Worm (Caenorhabditis elegans) whole organism, young adult: ENCODE results near the gene Y42H9B.3.

Source experiments
- B0336.3 ChIP-seq: fragments of 200-800 bp; sonication (Bioruptor generic); IDR thresholded peaks from 2 replicates; pipeline ENCODE4 v1.3.6; 2022; ENCODE audit warnings: missing genetic modification characterization, missing compliant biosample characterization
- C17E4.6 ChIP-seq: fragments of 200-800 bp; sonication (Bioruptor generic); IDR thresholded peaks from 2 replicates; pipeline ENCODE4 v1.3.6; 2022; ENCODE audit warnings: missing genetic modification reagents, missing genetic modification characterization, missing compliant biosample characterization
- F33H1.4 ChIP-seq: fragments of 200-800 bp; sonication (Bioruptor generic); IDR thresholded peaks from 2 replicates; pipeline ENCODE4 v1.3.6; 2022; ENCODE audit warnings: missing genetic modification reagents, missing genetic modification characterization, missing compliant biosample characterization
- F55B11.4 ChIP-seq: sonication (generic microtip); optimal IDR thresholded peaks from 2 replicates; lab custom pipeline; 2016; ENCODE audit warnings: missing compliant biosample characterization, missing genetic modification characterization, borderline replicate concordance; ENCODE audit not compliant: insufficient read depth
- K11D2.4 ChIP-seq: fragments of 200-800 bp; sonication (Bioruptor generic); IDR thresholded peaks from 2 replicates; pipeline ENCODE4 v1.3.6; 2022; ENCODE audit warnings: missing genetic modification reagents, missing genetic modification characterization, missing compliant biosample characterization
- K12H6.12 ChIP-seq: fragments of 200-800 bp; sonication (Bioruptor generic); optimal IDR thresholded peaks from 2 replicates; lab custom pipeline; 2018; ENCODE audit warnings: mild to moderate bottlenecking, missing genetic modification characterization, missing compliant biosample characterization
- Y95B8A.8 ChIP-seq: fragments of 200-800 bp; sonication (Bioruptor generic); IDR thresholded peaks from 2 replicates; pipeline ENCODE4 v1.3.6; 2022; ENCODE audit warnings: missing genetic modification reagents, missing genetic modification characterization, missing compliant biosample characterization
- akir-1 ChIP-seq: fragments of 200-800 bp; sonication (Bioruptor generic); optimal IDR thresholded peaks from 2 replicates; lab custom pipeline; 2018; ENCODE audit warnings: mild to moderate bottlenecking, missing genetic modification characterization, moderate library complexity, missing compliant biosample characterization
- ama-1 ChIP-seq, 3 experiments: fragments of 150-350 bp in 1 of 3; sonication (generic microtip) in 2 of 3; optimal IDR thresholded peaks; 2 replicates each; lab custom pipeline; 2014 to 2018; ENCODE audit warnings: missing biosample characterization in 2 of 3, missing genetic modification characterization in 2 of 3, missing genetic modification reagents in 2 of 3
- aptf-3 ChIP-seq: fragments of 200-800 bp; sonication (Bioruptor generic); IDR thresholded peaks from 2 replicates; pipeline ENCODE4 v1.3.6; 2022; ENCODE audit warnings: missing genetic modification characterization, missing compliant biosample characterization
- attf-5 ChIP-seq: fragments of 200-800 bp; sonication (Bioruptor generic); optimal IDR thresholded peaks from 2 replicates; lab custom pipeline; 2018; ENCODE audit warnings: mild to moderate bottlenecking, missing genetic modification characterization, missing compliant biosample characterization
- bed-2 ChIP-seq: fragments of 200-800 bp; sonication (Bioruptor generic); IDR thresholded peaks from 2 replicates; pipeline ENCODE4 v1.3.6; 2022; ENCODE audit warnings: missing genetic modification reagents, missing genetic modification characterization, missing compliant biosample characterization
- ceh-100 ChIP-seq: fragments of 200-800 bp; sonication (Bioruptor generic); IDR thresholded peaks from 2 replicates; pipeline ENCODE4 v1.3.6; 2022; ENCODE audit warnings: missing genetic modification reagents, missing genetic modification characterization, missing compliant biosample characterization
- ceh-27 ChIP-seq: fragments of 200-800 bp; sonication (Bioruptor generic); optimal IDR thresholded peaks from 2 replicates; lab custom pipeline; 2018; ENCODE audit warnings: mild to moderate bottlenecking, missing genetic modification characterization, moderate library complexity, missing compliant biosample characterization
- ceh-91 ChIP-seq: fragments of 200-800 bp; sonication (Bioruptor generic); IDR thresholded peaks from 2 replicates; pipeline ENCODE4 v1.3.6; 2022; ENCODE audit warnings: missing genetic modification reagents, missing genetic modification characterization, missing compliant biosample characterization
- dpff-1 ChIP-seq: sonication (generic microtip); optimal IDR thresholded peaks from 2 replicates; lab custom pipeline; 2017; ENCODE audit warnings: mild to moderate bottlenecking, missing genetic modification characterization, missing compliant biosample characterization
- dpl-1 ChIP-seq: fragments of 150-350 bp; optimal IDR thresholded peaks from 2 replicates; lab custom pipeline; 2014; ENCODE audit warnings: missing biosample characterization, missing genetic modification reagents, missing genetic modification characterization
- egl-44 ChIP-seq: fragments of 200-800 bp; sonication (Bioruptor generic); IDR thresholded peaks from 2 replicates; pipeline ENCODE4 v1.3.6; 2022; ENCODE audit warnings: missing genetic modification reagents, missing genetic modification characterization, missing compliant biosample characterization
- ets-4 ChIP-seq: fragments of 200-800 bp; sonication (Bioruptor generic); optimal IDR thresholded peaks from 2 replicates; lab custom pipeline; 2018; ENCODE audit warnings: mild to moderate bottlenecking, missing genetic modification characterization, missing compliant biosample characterization
- him-1 ChIP-seq: sonication (generic microtip); optimal IDR thresholded peaks from 2 replicates; lab custom pipeline; 2016; ENCODE audit warnings: missing genotype, missing genetic modification reagents, missing genetic modification characterization, missing compliant biosample characterization
- hlh-12 ChIP-seq: sonication (generic microtip); optimal IDR thresholded peaks from 2 replicates; lab custom pipeline; 2016; ENCODE audit warnings: missing genetic modification characterization, missing compliant biosample characterization
- hmg-20 ChIP-seq: fragments of 200-800 bp; sonication (Bioruptor generic); IDR thresholded peaks from 2 replicates; pipeline ENCODE4 v1.3.6; 2022; ENCODE audit warnings: missing genetic modification reagents, missing genetic modification characterization, missing compliant biosample characterization
- hrde-1 ChIP-seq: sonication (generic microtip); optimal IDR thresholded peaks from 2 replicates; lab custom pipeline; 2016; ENCODE audit warnings: missing genetic modification characterization, mild to moderate bottlenecking, missing compliant biosample characterization, moderate library complexity, missing genotype, missing genetic modification reagents, borderline replicate concordance
- hsf-1 ChIP-seq: fragments of 200-800 bp; sonication (Bioruptor generic); IDR thresholded peaks from 2 replicates; pipeline ENCODE4 v1.3.6; 2022; ENCODE audit warnings: missing genetic modification reagents, missing genetic modification characterization, missing compliant biosample characterization
- lin-54 ChIP-seq: fragments of 200-800 bp; sonication (Bioruptor generic); optimal IDR thresholded peaks from 2 replicates; lab custom pipeline; 2018; ENCODE audit warnings: mild to moderate bottlenecking, missing genetic modification characterization, missing compliant biosample characterization
- madf-10 ChIP-seq: sonication (generic microtip); optimal IDR thresholded peaks from 2 replicates; lab custom pipeline; 2016; ENCODE audit warnings: mild to moderate bottlenecking, missing genetic modification characterization, missing compliant biosample characterization
- madf-6 ChIP-seq: fragments of 200-800 bp; sonication (Bioruptor generic); IDR thresholded peaks from 2 replicates; pipeline ENCODE4 v1.3.6; 2022; ENCODE audit warnings: missing genetic modification reagents, missing genetic modification characterization, missing compliant biosample characterization
- madf-8 ChIP-seq: fragments of 200-800 bp; sonication (Bioruptor generic); conservative IDR thresholded peaks from 2 replicates; pipeline ENCODE4 v1.3.6; 2022; ENCODE audit warnings: missing genetic modification reagents, missing genetic modification characterization, missing compliant biosample characterization
- mes-4 ChIP-seq: sonication (generic microtip); optimal IDR thresholded peaks from 2 replicates; lab custom pipeline; 2016; ENCODE audit warnings: missing genotype, missing genetic modification characterization, missing compliant biosample characterization
- nfyb-1 ChIP-seq: fragments of 200-800 bp; sonication (Bioruptor generic); IDR thresholded peaks from 2 replicates; pipeline ENCODE4 v1.3.6; 2022; ENCODE audit warnings: missing genetic modification reagents, missing genetic modification characterization, missing compliant biosample characterization
- pbrm-1 ChIP-seq: fragments of 200-800 bp; sonication (Bioruptor generic); IDR thresholded peaks from 2 replicates; pipeline ENCODE4 v1.3.6; 2022; ENCODE audit warnings: missing genetic modification reagents, missing genetic modification characterization, missing compliant biosample characterization
- rcor-1 ChIP-seq: fragments of 200-800 bp; sonication (Bioruptor generic); IDR thresholded peaks from 2 replicates; pipeline ENCODE4 v1.3.6; 2022; ENCODE audit warnings: missing genetic modification reagents, missing genetic modification characterization, missing compliant biosample characterization
- rec-8 ChIP-seq, 2 experiments: sonication (generic microtip); optimal IDR thresholded peaks; 2 replicates each; lab custom pipeline; 2016; ENCODE audit warnings: mild to moderate bottlenecking in 2 of 2, missing genetic modification characterization in 2 of 2, missing genetic modification reagents in 2 of 2, missing genotype in 2 of 2, missing biosample characterization in 1 of 2, missing compliant biosample characterization in 1 of 2, moderate library complexity in 1 of 2
- repo-1 ChIP-seq: sonication (generic microtip); optimal IDR thresholded peaks from 2 replicates; lab custom pipeline; 2017; ENCODE audit warnings: mild to moderate bottlenecking, missing genetic modification characterization, missing compliant biosample characterization
- sea-2 ChIP-seq: fragments of 200-800 bp; sonication (Bioruptor generic); IDR thresholded peaks from 2 replicates; pipeline ENCODE4 v1.3.6; 2022; ENCODE audit warnings: missing genetic modification characterization, missing compliant biosample characterization
- tbp1 ChIP-seq: fragments of 200-800 bp; sonication (Bioruptor generic); optimal IDR thresholded peaks from 2 replicates; lab custom pipeline; 2018; ENCODE audit warnings: mild to moderate bottlenecking, missing genetic modification characterization, missing compliant biosample characterization
- ztf-22 ChIP-seq: fragments of 200-800 bp; sonication (Bioruptor generic); optimal IDR thresholded peaks from 2 replicates; lab custom pipeline; 2018; ENCODE audit warnings: mild to moderate bottlenecking, missing genetic modification characterization, moderate library complexity, missing compliant biosample characterization
- ztf-28 ChIP-seq: fragments of 200-800 bp; sonication (Bioruptor generic); IDR thresholded peaks from 2 replicates; pipeline ENCODE4 v1.3.6; 2022; ENCODE audit warnings: missing genetic modification reagents, missing genetic modification characterization, missing compliant biosample characterization

The Y42H9B.3 gene

DNA sequence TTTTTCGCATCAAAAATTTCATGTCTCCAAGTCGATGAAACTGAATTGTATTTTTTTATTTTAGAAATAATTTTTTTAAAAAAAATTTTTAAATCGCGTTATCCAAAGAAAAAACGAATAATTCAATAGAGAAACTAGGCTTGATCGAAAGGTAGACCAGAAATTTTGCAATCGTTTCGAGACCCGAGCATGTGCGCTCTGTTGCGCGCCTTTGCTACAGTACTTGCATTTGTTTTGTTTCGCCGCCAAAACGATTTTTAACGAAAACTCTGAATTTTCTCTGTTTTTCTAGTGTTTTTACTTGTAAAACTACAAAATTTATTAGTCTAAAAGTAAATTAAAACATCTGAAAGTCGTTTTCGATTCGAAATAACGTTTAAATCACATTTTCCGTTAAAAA, 49.0 kb upstream of the Y42H9B.3 start (continued):
- TF ChIP-seq rcor-1 (GFP tag; lab: Robert Waterston, UW) (peak; percentile 42; the same call in 1 of the 2 replicates), hmg-20 (GFP tag; lab: Robert Waterston, UW) (no peak), C17E4.6 (GFP tag; lab: Robert Waterston, UW) (no peak), dpl-1 (GFP tag; lab: Kevin White, UChicago) (peak; percentile 55), madf-8 (GFP tag; lab: Robert Waterston, UW) (peak; percentile 93), F33H1.4 (GFP tag; lab: Robert Waterston, UW) (peak; percentile 94), repo-1 (tag; lab: Kevin White, UChicago) (no peak), dpff-1 (no peak), K11D2.4 (GFP tag; lab: Robert Waterston, UW) (no peak), rec-8 (tag; optimal IDR thresholded peaks at IDR 0.05; lab: Kevin White, UChicago) (no peak), ceh-91 (GFP tag; lab: Robert Waterston, UW) (peak; percentile 78), F55B11.4 (tag; lab: Kevin White, UChicago) (no peak), him-1 (tag; lab: Kevin White, UChicago) (no peak), madf-10 (tag; lab: Kevin White, UChicago) (no peak), egl-44 (GFP tag; lab: Robert Waterston, UW) (no peak), hsf-1 (GFP tag; lab: Robert Waterston, UW) (no peak), nfyb-1 (GFP tag; lab: Robert Waterston, UW) (no peak), ceh-27 (GFP tag; lab: Kevin White, UChicago) (no peak), ceh-100 (GFP tag; lab: Robert Waterston, UW) (no peak)

DNA sequence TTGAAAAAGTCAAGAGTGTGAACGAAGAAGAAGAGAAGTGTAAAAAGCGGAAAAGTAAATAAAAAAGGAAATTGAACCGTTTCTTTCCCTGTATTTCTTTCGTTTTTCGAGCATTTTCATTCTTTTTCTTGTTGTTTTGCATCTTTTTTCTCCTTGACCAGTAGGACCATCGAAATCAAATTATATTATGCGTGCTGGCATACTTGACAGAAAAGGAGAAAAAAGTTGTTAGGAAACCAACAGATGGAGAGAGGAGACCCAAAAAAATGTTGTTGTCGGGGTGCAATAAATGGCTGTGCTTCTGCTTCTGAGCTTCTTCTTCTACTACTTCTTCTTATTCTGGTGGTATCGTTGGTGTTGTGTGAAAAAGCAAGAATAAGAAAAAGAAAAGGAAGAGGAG, 41.7 kb upstream of the Y42H9B.3 start:
- no peak for TF ChIP-seq mes-4 (tag; lab: Kevin White, UChicago)
- TF ChIP-seq ztf-22, result no peak
- TF ChIP-seq hlh-12, result no peak
- TF ChIP-seq, all 124 proteins: peak for 0

DNA sequence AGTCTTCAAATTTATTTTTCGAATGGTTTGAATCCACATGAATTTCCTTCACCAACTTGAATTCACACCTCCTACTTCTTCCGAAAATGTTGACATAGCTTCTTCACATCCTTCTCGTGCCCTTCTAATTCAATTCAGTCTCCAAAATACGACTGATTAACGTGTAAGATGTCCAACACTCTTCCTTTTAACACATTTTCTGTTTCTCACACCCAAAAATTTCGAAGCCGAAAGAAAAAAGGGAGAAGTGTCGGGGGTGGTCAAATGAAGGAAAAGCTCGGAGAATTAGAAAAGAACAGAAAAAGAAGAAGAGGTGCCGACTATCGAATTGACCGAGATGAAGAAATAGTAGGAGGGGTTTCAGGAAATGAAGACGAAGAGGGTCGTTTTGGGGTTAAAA, 40.5 kb upstream of the Y42H9B.3 start:
- TF ChIP-seq pbrm-1 (GFP tag; lab: Robert Waterston, UW), result no peak
- no peak for TF ChIP-seq sea-2
- no peak for TF ChIP-seq tbp1 (GFP tag; lab: Kevin White, UChicago)
- TF ChIP-seq dpl-1 (GFP tag; lab: Kevin White, UChicago), result no peak
- TF ChIP-seq attf-5 (GFP tag; lab: Kevin White, UChicago), result no peak
- no peak for TF ChIP-seq ets-4 (GFP tag; lab: Kevin White, UChicago)
- TF ChIP-seq K12H6.12 (tag; lab: Kevin White, UChicago), result no peak
- no peak for TF ChIP-seq ama-1 (optimal IDR thresholded peaks at IDR 0.05; lab: Kevin White, UChicago)
- TF ChIP-seq ama-1 (GFP tag; optimal IDR thresholded peaks at IDR 0.05; lab: Kevin White, UChicago), result no peak
- TF ChIP-seq rec-8 (tag; optimal IDR thresholded peaks at IDR 0.05; lab: Kevin White, UChicago), result no peak
- TF ChIP-seq K11D2.4 (GFP tag; lab: Robert Waterston, UW), result no peak
- TF ChIP-seq madf-6 (GFP tag; lab: Robert Waterston, UW), result no peak
- TF ChIP-seq akir-1 (GFP tag; lab: Kevin White, UChicago), result no peak
- no peak for TF ChIP-seq ztf-28 (GFP tag; lab: Robert Waterston, UW)
- no peak for TF ChIP-seq bed-2 (GFP tag; lab: Robert Waterston, UW)
- TF ChIP-seq B0336.3, result no peak
- TF ChIP-seq aptf-3, result no peak
- no peak for TF ChIP-seq lin-54
- TF ChIP-seq Y95B8A.8 (GFP tag; lab: Robert Waterston, UW), result no peak
- TF ChIP-seq hrde-1 (tag; lab: Kevin White, UChicago), result no peak
